Worm (Caenorhabditis elegans): ENCODE data around the gene R09D1.13.

DNA sequence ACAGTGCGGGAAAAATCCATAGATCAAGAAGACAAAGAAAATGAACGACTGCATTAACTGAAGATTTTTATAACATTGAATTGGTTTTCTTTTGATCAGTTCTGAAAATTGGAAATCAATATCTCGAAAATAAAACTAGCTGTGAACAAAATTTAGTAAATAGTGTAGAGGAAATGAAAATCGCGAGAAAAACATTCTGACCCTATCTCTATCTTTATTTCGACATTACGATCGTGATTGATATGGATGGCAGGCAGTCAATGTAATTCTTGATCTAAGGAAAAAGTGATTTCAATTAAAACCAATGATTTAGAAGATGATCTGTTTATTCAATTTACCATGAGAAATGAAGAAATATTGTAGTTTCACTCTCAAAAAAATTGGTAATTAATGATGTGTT is 9.3 kb downstream of the R09D1.13 start, which contains the start of gene kin-16:
- no peak for TF ChIP-seq snpc-4 (tag; optimal IDR thresholded peaks at IDR 0.05)
- TF ChIP-seq lin-11 (tag; optimal IDR thresholded peaks at IDR 0.05), result no peak
- TF ChIP-seq egl-27 (tag; optimal IDR thresholded peaks at IDR 0.05), result no peak
- no peak for TF ChIP-seq ceh-82 (tag; optimal IDR thresholded peaks at IDR 0.05)
- TF ChIP-seq R02D3.7 (tag; optimal IDR thresholded peaks at IDR 0.05), result no peak
- no peak for TF ChIP-seq nhr-12 (tag; optimal IDR thresholded peaks at IDR 0.05)
- TF ChIP-seq nhr-10 (tag; optimal IDR thresholded peaks at IDR 0.05), result no peak
- TF ChIP-seq ama-1 (optimal IDR thresholded peaks at IDR 0.05), result no peak

Measured in whole organism, L2 larva.